Worm (Caenorhabditis elegans): ENCODE results near the gene W03A5.2.

ce11 chrIII:5367995-5368899, 37.6 kb upstream of the W03A5.2 start, which contains the start of gene dhs-9:
- no peak for TF ChIP-seq mdl-1 (tag; optimal IDR thresholded peaks at IDR 0.05)
- no peak for TF ChIP-seq nhr-41 (GFP tag; IDR thresholded peaks at IDR 0.05)
- TF ChIP-seq skn-1 (tag; optimal IDR thresholded peaks at IDR 0.05): no peak
- no peak for TF ChIP-seq pqm-1 (tag; optimal IDR thresholded peaks at IDR 0.05)
- TF ChIP-seq daf-12 (tag; optimal IDR thresholded peaks at IDR 0.05): no peak
- TF ChIP-seq ceh-82 (tag; optimal IDR thresholded peaks at IDR 0.05): no peak
- TF ChIP-seq ZK546.5 (tag; optimal IDR thresholded peaks at IDR 0.05): no peak
- TF ChIP-seq unc-130 (GFP tag; optimal IDR thresholded peaks at IDR 0.05): no peak
- peak; percentile 51 for TF ChIP-seq nhr-6 (tag; optimal IDR thresholded peaks at IDR 0.05)
- TF ChIP-seq unc-62 (GFP tag; optimal IDR thresholded peaks at IDR 0.05 in 1 of 2): no peak
- TF ChIP-seq unc-62 (tag; optimal IDR thresholded peaks at IDR 0.05): no peak
- peak; percentile 64 for TF ChIP-seq nhr-11 (tag; optimal IDR thresholded peaks at IDR 0.05)
- TF ChIP-seq nhr-237 (tag; optimal IDR thresholded peaks at IDR 0.05): no peak
- TF ChIP-seq nhr-102 (tag; optimal IDR thresholded peaks at IDR 0.05): no peak
- TF ChIP-seq snpc-4 (tag; optimal IDR thresholded peaks at IDR 0.05): no peak
